Fruit fly (Drosophila melanogaster) whole organism, wandering third instar larva: ENCODE measurements around the gene Ttc1.

ENCODE experiments used
- CG32264 ChIP-seq: fragments of 200-800 bp; sonication (Bioruptor generic); optimal IDR thresholded peaks from 2 replicates; lab custom pipeline; 2016; ENCODE audit warnings: missing biosample characterization, missing genetic modification characterization
- GATAd ChIP-seq: sonication (Bioruptor generic); optimal IDR thresholded peaks from 2 replicates; lab custom pipeline; 2016; ENCODE audit warnings: missing biosample characterization, missing genetic modification characterization
- OdsH ChIP-seq: fragments of 200-800 bp; sonication (Bioruptor generic); optimal IDR thresholded peaks from 2 replicates; lab custom pipeline; 2016; ENCODE audit warnings: missing biosample characterization, mild to moderate bottlenecking, missing genetic modification characterization
- Sp1 ChIP-seq: fragments of 200-800 bp; sonication (Bioruptor generic); optimal IDR thresholded peaks from 3 replicates; lab custom pipeline; 2019; ENCODE audit warnings: missing biosample characterization, mild to moderate bottlenecking, missing genetic modification characterization, moderate library complexity
- br ChIP-seq: fragments of 200-800 bp; sonication (Bioruptor generic); optimal IDR thresholded peaks from 2 replicates; lab custom pipeline; 2016; ENCODE audit warnings: missing biosample characterization, missing genetic modification characterization
- dl ChIP-seq, 2 experiments: fragments of 175-275, 200-275 bp in 1 of 2; fragments of 200-275 bp in 1 of 2; sonication (Bioruptor generic); optimal IDR thresholded peaks; lab custom pipeline; 2018; ENCODE audit warnings: mild to moderate bottlenecking in 2 of 2, missing biosample characterization in 2 of 2, missing genetic modification characterization in 2 of 2, moderate library complexity in 2 of 2; ENCODE audit not compliant: partially characterized antibody in 2 of 2, insufficient read depth in 1 of 2
- dmrt93B ChIP-seq: fragments of 200-800 bp; sonication (Bioruptor generic); optimal IDR thresholded peaks from 2 replicates; lab custom pipeline; 2018; ENCODE audit warnings: missing biosample characterization, mild to moderate bottlenecking, missing genetic modification characterization
- h ChIP-seq: fragments of 200-800 bp; sonication (Bioruptor generic); optimal IDR thresholded peaks from 3 replicates; lab custom pipeline; 2016; ENCODE audit warnings: missing biosample characterization, mild to moderate bottlenecking, missing genetic modification characterization
- lola ChIP-seq: fragments of >200 bp; optimal IDR thresholded peaks from 2 replicates; lab custom pipeline; 2017; ENCODE audit warnings: missing biosample characterization, missing genetic modification characterization
- psq ChIP-seq: fragments of 200-800 bp; sonication (Bioruptor generic); optimal IDR thresholded peaks from 3 replicates; lab custom pipeline; 2017; ENCODE audit warnings: missing biosample characterization, mild to moderate bottlenecking, missing genetic modification characterization, moderate library complexity
- sage ChIP-seq: fragments of 200-800 bp; sonication (Bioruptor generic); optimal IDR thresholded peaks from 2 replicates; lab custom pipeline; 2016; ENCODE audit warnings: missing biosample characterization, mild to moderate bottlenecking, missing genetic modification characterization
- woc ChIP-seq: sonication (Bioruptor generic); optimal IDR thresholded peaks from 2 replicates; lab custom pipeline; 2016; ENCODE audit warnings: missing biosample characterization, mild to moderate bottlenecking, missing genetic modification characterization

dm6 chr3R:16480995-16481394 lies 38.2 kb upstream of the Ttc1 start, which contains the start of gene Dhfr:
- TF ChIP-seq Sp1 (GFP tag; lab: Kevin White, UChicago) (no peak), GATAd (GFP tag; lab: Kevin White, UChicago) (no peak), woc (GFP tag; lab: Kevin White, UChicago) (no peak), CG32264 (GFP tag; lab: Kevin White, UChicago) (no peak), psq (GFP tag; lab: Kevin White, UChicago) (no peak), dl (GFP tag; optimal IDR thresholded peaks at IDR 0.05; lab: Kevin White, UChicago; ENCODE audit: insufficient read depth in 1 of 2, partially characterized antibody in 2 of 2) (no peak), OdsH (GFP tag; lab: Kevin White, UChicago) (no peak), h (GFP tag; lab: Kevin White, UChicago) (no peak), sage (no peak), dmrt93B (no peak), br (no peak), lola (GFP tag; lab: Kevin White, UChicago) (no peak)
